Fruit fly (Drosophila melanogaster) Kc167 (cell line): ENCODE results near the gene mus301.

Experiments used
- Myc ChIP-seq: fragments of >200 bp; optimal IDR thresholded peaks from 2 replicates; lab custom pipeline; 2017; ENCODE audit warnings: missing external identifiers
- Sin3A ChIP-seq: fragments of >200 bp; optimal IDR thresholded peaks from 2 replicates; lab custom pipeline; 2018; ENCODE audit warnings: missing external identifiers
- h ChIP-seq: fragments of >200 bp; optimal IDR thresholded peaks from 3 replicates; lab custom pipeline; 2018; ENCODE audit warnings: missing external identifiers
- insv ChIP-seq: fragments of >200 bp; optimal IDR thresholded peaks from 3 replicates; lab custom pipeline; 2018; ENCODE audit warnings: missing external identifiers
- psq ChIP-seq: fragments of >200 bp; optimal IDR thresholded peaks from 2 replicates; lab custom pipeline; 2017; ENCODE audit warnings: missing external identifiers
- ttk ChIP-seq: sonication (Bioruptor generic); optimal IDR thresholded peaks from 2 replicates; lab custom pipeline; 2017; ENCODE audit warnings: missing external identifiers

The mus301 gene

DNA sequence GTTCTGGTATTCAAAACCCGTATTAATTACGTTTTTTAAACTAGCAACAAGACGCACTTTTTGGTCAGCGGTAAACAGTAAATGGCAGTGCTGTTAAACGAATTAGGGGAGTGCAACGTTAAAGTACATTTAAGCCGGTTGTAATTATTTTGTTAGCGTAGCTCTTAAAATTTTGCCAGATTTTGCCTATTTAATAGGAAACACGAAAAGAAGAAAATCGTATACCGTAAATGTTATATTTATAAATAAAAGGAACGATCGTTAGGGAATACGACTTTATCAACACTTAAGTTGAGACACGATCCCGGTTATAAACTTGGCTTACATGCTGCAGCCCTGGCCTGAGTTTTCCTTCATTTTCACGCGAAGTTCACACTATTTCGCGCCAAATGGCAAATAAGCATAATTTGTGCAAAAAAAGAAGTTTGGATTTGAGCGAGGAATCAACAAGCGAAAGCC, at the start of gene mus301, which contains the start of gene Setx:
TSS of gene mus301 (plus strand) at position 361 of the 459 bp plus-strand sequence.
TSS of gene Setx (minus strand) at position 51 of the 459 bp plus-strand sequence.
- TF ChIP-seq insv (lab: Kevin White, UChicago) (no peak), Myc (lab: Kevin White, UChicago) (no peak), psq (lab: Kevin White, UChicago) (no peak), h (no peak), Sin3A (lab: Kevin White, UChicago) (no peak), ttk (lab: Kevin White, UChicago) (no peak)

DNA sequence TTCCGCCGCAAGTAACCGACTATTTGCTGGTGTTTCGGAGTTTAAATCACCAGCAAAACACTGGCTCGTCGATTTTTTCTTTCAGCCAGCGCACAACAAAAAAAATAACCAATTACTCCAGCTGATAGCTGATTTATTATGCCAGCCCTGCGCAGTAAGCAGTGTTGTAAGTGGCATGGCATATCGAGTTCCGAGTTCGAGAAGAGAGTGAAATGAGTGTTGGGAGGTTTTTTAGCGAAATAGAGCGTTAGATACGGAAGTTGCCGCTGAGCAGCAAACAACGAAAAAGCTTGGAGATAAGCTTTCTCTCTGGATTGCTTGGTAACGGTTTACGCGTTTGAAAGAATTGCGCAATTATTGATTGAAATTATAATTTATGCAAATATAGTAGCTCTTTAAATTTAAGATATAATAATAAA, 45.9 kb upstream of the mus301 start, which contains the start of gene CG7565:
TSS of gene CG7565 (minus strand) at position 137 of the 419 bp plus-strand sequence.
- no peak for TF ChIP-seq ttk (lab: Kevin White, UChicago)

DNA sequence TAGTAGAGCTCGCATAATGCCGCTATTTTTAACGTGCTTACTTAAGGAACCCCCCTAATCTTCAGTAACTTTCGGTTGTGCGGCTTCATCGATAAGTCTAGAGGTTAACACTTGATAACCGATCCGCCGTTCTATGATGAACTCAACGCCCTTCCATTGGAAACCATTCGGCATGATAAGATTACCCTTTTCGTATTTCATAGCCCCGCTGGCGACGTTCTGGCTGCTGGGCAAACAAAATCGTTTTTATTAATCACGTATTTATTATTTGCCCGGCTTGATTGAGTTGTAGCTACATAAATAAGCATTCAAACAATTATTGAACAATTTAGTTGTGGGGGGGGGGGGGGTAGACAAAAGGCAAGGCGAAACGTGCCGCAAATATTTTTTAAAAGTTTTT, 44.1 kb upstream of the mus301 start:
- TF ChIP-seq insv (lab: Kevin White, UChicago), result no peak
- no peak for TF ChIP-seq Sin3A (lab: Kevin White, UChicago)
- TF ChIP-seq ttk (lab: Kevin White, UChicago), result no peak
- no peak for TF ChIP-seq h
- TF ChIP-seq Myc (lab: Kevin White, UChicago), result no peak
- no peak for TF ChIP-seq psq (lab: Kevin White, UChicago)

DNA sequence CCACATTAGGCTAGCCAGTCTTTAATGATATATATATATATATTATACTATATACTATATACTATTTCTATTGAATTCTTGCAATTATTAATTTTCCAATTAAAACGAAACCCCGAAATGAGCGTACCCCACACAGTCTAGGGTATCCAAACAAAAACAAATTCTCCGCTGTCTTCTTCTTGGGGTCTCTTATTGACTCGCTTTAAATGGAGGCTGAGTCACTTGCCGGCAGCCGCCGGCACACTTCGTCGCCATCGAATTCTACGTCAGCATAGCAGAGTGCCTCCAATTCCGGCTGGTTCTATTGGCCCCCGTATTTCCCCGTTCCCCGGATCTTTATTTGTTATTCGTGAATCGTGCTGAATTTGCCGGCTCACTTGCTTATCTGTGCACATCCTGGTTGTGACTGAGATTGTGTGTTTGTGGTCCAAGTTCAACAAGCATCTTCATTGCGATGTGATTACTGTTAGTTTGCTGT, 42.9 kb upstream of the mus301 start:
- TF ChIP-seq Sin3A (lab: Kevin White, UChicago) (no peak), insv (lab: Kevin White, UChicago) (no peak), h (no peak), ttk (lab: Kevin White, UChicago) (no peak), psq (lab: Kevin White, UChicago) (no peak), Myc (lab: Kevin White, UChicago) (no peak)

DNA sequence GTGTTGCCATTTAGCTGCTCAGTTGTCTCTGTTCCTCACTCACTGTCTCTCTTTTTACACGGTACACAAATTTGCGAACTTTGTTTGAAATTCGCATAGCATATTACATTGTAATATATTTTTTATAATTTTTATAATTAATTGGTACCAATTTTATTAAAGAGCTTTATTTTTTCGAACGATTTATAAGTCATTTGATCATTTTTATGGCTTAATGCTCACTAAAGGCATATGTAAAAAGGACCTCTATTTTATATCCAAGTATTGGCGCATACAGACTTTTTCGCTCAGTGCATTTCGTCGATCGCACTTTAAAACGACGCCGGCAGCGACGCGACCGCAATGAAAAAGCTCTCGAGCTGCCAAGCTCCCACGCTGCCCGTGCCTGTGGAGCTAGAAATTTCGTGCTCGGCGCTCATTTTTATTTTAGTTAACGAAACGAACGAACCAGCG, 41.5 kb upstream of the mus301 start:
- no peak for TF ChIP-seq Sin3A (lab: Kevin White, UChicago)
- no peak for TF ChIP-seq insv (lab: Kevin White, UChicago)
- TF ChIP-seq h, result no peak
- no peak for TF ChIP-seq Myc (lab: Kevin White, UChicago)
- no peak for TF ChIP-seq ttk (lab: Kevin White, UChicago)
- TF ChIP-seq psq (lab: Kevin White, UChicago), result no peak

DNA sequence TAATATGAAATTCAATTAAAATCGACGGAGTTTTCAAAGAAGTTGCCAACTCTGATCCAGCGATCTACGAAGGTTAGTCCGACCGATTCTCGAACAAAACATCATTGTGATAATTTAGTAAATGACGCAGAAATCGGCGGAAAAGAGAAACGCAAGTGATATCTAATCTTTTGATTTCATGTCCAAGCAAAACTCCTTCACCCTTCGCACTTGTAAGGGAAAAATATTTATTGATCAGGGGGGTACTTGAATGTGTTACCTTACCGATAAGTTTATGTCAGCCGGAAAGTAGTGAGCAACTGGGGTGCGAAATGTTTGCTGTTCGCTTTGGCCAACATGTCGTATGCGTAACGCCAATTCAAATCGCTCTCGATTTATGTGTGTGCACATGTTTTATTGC, 40.5 kb upstream of the mus301 start:
- TF ChIP-seq Sin3A (lab: Kevin White, UChicago) (no peak), ttk (lab: Kevin White, UChicago) (no peak), h (no peak), insv (lab: Kevin White, UChicago) (no peak), Myc (lab: Kevin White, UChicago) (no peak), psq (lab: Kevin White, UChicago) (no peak)

DNA sequence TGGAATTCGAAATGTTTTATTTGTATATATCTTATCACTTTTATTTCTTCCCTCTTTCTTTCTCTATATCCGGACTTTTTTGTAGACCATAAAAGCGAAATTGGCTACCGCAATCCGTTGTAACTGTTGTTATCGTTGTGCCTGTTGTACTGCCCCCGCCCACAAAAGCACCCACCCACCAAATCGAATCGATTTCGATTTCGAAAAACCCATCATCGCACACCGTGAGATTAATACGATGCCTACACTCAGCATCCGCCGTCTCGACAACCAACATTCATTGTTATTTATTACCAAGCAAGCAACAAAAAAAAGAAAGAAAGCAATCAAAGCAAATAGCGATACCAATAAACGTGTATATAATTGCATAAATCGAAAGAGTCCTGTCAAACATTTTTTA, 29.4 kb upstream of the mus301 start:
- no peak for TF ChIP-seq Sin3A (lab: Kevin White, UChicago)
- no peak for TF ChIP-seq Myc (lab: Kevin White, UChicago)
- TF ChIP-seq h, result no peak
- no peak for TF ChIP-seq psq (lab: Kevin White, UChicago)
- TF ChIP-seq ttk (lab: Kevin White, UChicago), result no peak
- TF ChIP-seq insv (lab: Kevin White, UChicago), result no peak

DNA sequence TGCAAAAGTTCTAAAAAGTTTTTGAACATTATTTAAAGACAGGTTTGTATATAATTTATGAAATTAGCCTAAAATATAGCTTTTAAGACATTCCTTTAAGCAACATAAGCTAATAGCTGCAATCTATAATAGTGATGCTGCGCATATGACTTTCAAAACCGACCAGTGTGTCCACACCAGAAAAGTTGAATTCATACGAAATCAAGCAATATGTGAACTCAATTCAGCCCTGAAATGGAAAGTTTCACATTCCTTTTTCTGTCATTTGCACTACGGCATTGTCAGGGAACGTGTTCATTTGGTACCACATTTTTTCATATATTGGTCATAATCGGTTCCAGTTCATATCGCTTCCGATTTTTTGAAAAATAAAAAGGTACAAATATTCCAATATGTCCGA, 28.7 kb upstream of the mus301 start, which contains the start of gene fan:
TSS of gene fan (plus strand) at position 247 of the 400 bp plus-strand sequence.
- TF ChIP-seq ttk (lab: Kevin White, UChicago), result no peak
- no peak for TF ChIP-seq Sin3A (lab: Kevin White, UChicago)
- no peak for TF ChIP-seq Myc (lab: Kevin White, UChicago)
- TF ChIP-seq insv (lab: Kevin White, UChicago), result no peak
- no peak for TF ChIP-seq h
- TF ChIP-seq psq (lab: Kevin White, UChicago), result no peak

DNA sequence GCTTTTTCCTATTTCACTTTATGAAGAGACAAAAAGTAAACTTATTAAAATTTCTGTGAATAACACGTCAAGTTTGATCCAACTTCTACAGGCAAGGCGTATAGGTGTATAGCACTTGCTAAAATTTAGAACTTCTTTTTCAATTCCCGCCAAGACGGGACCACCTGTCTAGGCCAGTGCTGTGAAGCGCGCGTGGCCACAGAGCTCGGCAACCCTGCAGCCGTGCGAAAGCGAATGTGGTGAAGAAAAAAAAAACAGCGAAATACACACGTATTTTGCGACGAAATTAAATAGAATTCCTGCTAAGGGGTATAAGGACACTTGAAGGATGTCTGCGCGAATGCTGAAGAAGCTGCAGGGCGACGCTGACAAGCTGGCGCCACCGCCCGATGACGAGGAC, 27.4 kb upstream of the mus301 start, which contains the start of gene Nulp1:
TSS of gene Nulp1 (plus strand) at position 198 of the 400 bp plus-strand sequence.
- TF ChIP-seq psq (lab: Kevin White, UChicago), result no peak
- TF ChIP-seq Sin3A (lab: Kevin White, UChicago), result no peak
- no peak for TF ChIP-seq h
- TF ChIP-seq Myc (lab: Kevin White, UChicago), result no peak
- no peak for TF ChIP-seq ttk (lab: Kevin White, UChicago)
- no peak for TF ChIP-seq insv (lab: Kevin White, UChicago)

DNA sequence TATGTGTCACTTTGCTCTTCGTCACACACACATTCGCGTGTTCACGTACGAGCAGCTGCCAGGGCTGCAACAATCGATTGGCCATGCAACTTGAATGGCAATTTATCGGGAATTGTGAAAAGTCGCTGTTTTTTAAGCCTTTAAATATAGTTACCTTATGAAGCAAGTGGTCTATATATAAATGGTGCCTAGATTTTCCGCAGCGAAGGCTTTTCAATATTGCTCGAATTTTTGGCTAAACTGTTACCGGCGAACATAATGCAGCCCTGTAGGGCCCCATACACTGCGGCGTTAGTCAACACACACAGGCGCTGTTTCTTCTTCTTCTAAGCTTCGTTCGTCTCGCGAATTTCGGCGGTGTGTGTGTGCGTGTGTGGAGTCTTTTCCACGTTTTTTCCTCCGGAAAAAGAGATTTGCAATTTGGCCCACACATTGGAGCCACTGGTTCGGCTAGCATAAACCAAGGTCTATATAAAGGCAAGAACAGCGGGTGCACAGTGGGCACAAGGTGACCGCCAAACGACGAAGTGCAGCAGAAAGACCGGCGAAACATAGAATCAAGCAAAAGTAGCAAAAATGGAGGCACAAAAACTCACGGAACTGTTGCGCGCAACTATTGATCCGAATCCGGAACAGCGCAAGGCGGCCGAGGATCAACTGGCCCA, 21.6 kb upstream of the mus301 start, which contains the start of the genes Arp3 and msk:
TSS of gene Arp3 (minus strand) at position 39 of the 665 bp plus-strand sequence.
TSS of gene msk (plus strand) at position 316 of the 665 bp plus-strand sequence.
- no peak for TF ChIP-seq ttk (lab: Kevin White, UChicago)
- no peak for TF ChIP-seq h
- TF ChIP-seq insv (lab: Kevin White, UChicago), result no peak
- TF ChIP-seq Sin3A (lab: Kevin White, UChicago), result no peak
- no peak for TF ChIP-seq psq (lab: Kevin White, UChicago)
- TF ChIP-seq Myc (lab: Kevin White, UChicago), result no peak

DNA sequence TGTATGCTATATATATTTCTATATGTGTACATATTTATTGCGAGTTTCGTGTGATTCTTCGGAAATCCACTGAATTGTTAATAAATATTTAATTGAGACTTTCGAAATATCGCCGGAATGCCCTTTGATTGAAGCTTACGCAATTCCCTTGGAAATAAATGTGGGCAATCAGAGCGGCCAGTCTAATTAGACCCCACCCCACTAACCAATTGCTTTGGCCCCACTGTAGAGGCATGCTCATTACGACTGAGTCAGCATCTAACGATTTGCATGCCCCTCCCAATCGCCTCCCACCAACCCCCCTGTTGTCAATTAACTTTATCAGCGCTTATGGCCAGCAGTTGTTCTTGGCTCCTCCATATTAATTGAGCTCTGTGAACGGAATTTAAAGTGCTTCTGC, 20.8 kb upstream of the mus301 start:
- no peak for TF ChIP-seq insv (lab: Kevin White, UChicago)
- no peak for TF ChIP-seq psq (lab: Kevin White, UChicago)
- TF ChIP-seq Sin3A (lab: Kevin White, UChicago), result no peak
- no peak for TF ChIP-seq Myc (lab: Kevin White, UChicago)
- TF ChIP-seq ttk (lab: Kevin White, UChicago), result no peak
- no peak for TF ChIP-seq h
